Worm (Caenorhabditis elegans) whole organism, young adult: ENCODE results near the gene F40G9.19.

ENCODE experiments used
- B0019.2 ChIP-seq: fragments of 200-800 bp; sonication (Bioruptor generic); conservative IDR thresholded peaks from 2 replicates; pipeline ENCODE4 v1.3.6; 2022; ENCODE audit warnings: missing genetic modification reagents, missing genetic modification characterization, missing compliant biosample characterization
- C06A6.2 ChIP-seq: fragments of 200-800 bp; sonication (Bioruptor generic); conservative IDR thresholded peaks from 2 replicates; pipeline ENCODE4 v1.3.6; 2022; ENCODE audit warnings: missing genetic modification characterization, missing compliant biosample characterization
- F33H1.4 ChIP-seq: fragments of 200-800 bp; sonication (Bioruptor generic); IDR thresholded peaks from 2 replicates; pipeline ENCODE4 v1.3.6; 2022; ENCODE audit warnings: missing genetic modification reagents, missing genetic modification characterization, missing compliant biosample characterization
- F39B2.1 ChIP-seq: fragments of 200-800 bp; sonication (Bioruptor generic); IDR thresholded peaks from 2 replicates; pipeline ENCODE4 v1.3.6; 2022; ENCODE audit warnings: missing genetic modification reagents, missing genetic modification characterization, missing compliant biosample characterization
- F49E8.2 ChIP-seq: sonication (generic microtip); optimal IDR thresholded peaks from 3 replicates; lab custom pipeline; 2017; ENCODE audit warnings: missing genetic modification characterization, mild to moderate bottlenecking, missing compliant biosample characterization, antibody characterized with exemption, moderate library complexity; ENCODE audit not compliant: insufficient read depth
- F57A8.1 ChIP-seq: fragments of 200-800 bp; sonication (Bioruptor generic); optimal IDR thresholded peaks from 2 replicates; lab custom pipeline; 2018; ENCODE audit warnings: mild to moderate bottlenecking, missing genetic modification characterization, moderate library complexity, missing compliant biosample characterization
- F57C9.4 ChIP-seq: sonication (generic microtip); optimal IDR thresholded peaks from 2 replicates; lab custom pipeline; 2017; ENCODE audit warnings: mild to moderate bottlenecking, missing genetic modification characterization, missing compliant biosample characterization
- K11D2.4 ChIP-seq: fragments of 200-800 bp; sonication (Bioruptor generic); IDR thresholded peaks from 2 replicates; pipeline ENCODE4 v1.3.6; 2022; ENCODE audit warnings: missing genetic modification reagents, missing genetic modification characterization, missing compliant biosample characterization
- Y56A3A.18 ChIP-seq: fragments of 200-800 bp; sonication (Bioruptor generic); IDR thresholded peaks from 2 replicates; pipeline ENCODE4 v1.3.6; 2022; ENCODE audit warnings: missing genetic modification reagents, missing genetic modification characterization, missing compliant biosample characterization
- Y79H2A.3 ChIP-seq: fragments of 200-800 bp; sonication (Bioruptor generic); conservative IDR thresholded peaks from 2 replicates; pipeline ENCODE4 v1.3.6; 2022; ENCODE audit warnings: missing genetic modification reagents, missing genetic modification characterization, missing compliant biosample characterization
- Y95B8A.8 ChIP-seq: fragments of 200-800 bp; sonication (Bioruptor generic); IDR thresholded peaks from 2 replicates; pipeline ENCODE4 v1.3.6; 2022; ENCODE audit warnings: missing genetic modification reagents, missing genetic modification characterization, missing compliant biosample characterization
- ZK185.1 ChIP-seq: sonication (generic microtip); optimal IDR thresholded peaks from 2 replicates; lab custom pipeline; 2016; ENCODE audit warnings: mild to moderate bottlenecking, missing genetic modification characterization, missing compliant biosample characterization; ENCODE audit not compliant: poor library complexity, severe bottlenecking
- akir-1 ChIP-seq: fragments of 200-800 bp; sonication (Bioruptor generic); optimal IDR thresholded peaks from 2 replicates; lab custom pipeline; 2018; ENCODE audit warnings: mild to moderate bottlenecking, missing genetic modification characterization, moderate library complexity, missing compliant biosample characterization
- attf-6 ChIP-seq: fragments of 200-800 bp; sonication (Bioruptor generic); IDR thresholded peaks from 2 replicates; pipeline ENCODE4 v1.3.6; 2022; ENCODE audit warnings: missing genetic modification reagents, missing genetic modification characterization, missing compliant biosample characterization
- bed-1 ChIP-seq: fragments of 200-800 bp; sonication (Bioruptor generic); IDR thresholded peaks from 2 replicates; pipeline ENCODE4 v1.3.6; 2022; ENCODE audit warnings: missing genetic modification reagents, missing genetic modification characterization, missing compliant biosample characterization
- ceh-100 ChIP-seq: fragments of 200-800 bp; sonication (Bioruptor generic); IDR thresholded peaks from 2 replicates; pipeline ENCODE4 v1.3.6; 2022; ENCODE audit warnings: missing genetic modification reagents, missing genetic modification characterization, missing compliant biosample characterization
- ceh-79 ChIP-seq: sonication (generic microtip); optimal IDR thresholded peaks from 2 replicates; lab custom pipeline; 2017; ENCODE audit warnings: mild to moderate bottlenecking, missing genetic modification characterization, missing compliant biosample characterization
- die-1 ChIP-seq: sonication (generic microtip); optimal IDR thresholded peaks from 2 replicates; lab custom pipeline; 2016; ENCODE audit warnings: missing genotype, mild to moderate bottlenecking, missing genetic modification characterization, missing compliant biosample characterization
- dpl-1 ChIP-seq: fragments of 150-350 bp; optimal IDR thresholded peaks from 2 replicates; lab custom pipeline; 2014; ENCODE audit warnings: missing biosample characterization, missing genetic modification reagents, missing genetic modification characterization
- egl-18 ChIP-seq: fragments of 200-800 bp; sonication (Bioruptor generic); IDR thresholded peaks from 2 replicates; pipeline ENCODE4 v1.3.6; 2022; ENCODE audit warnings: missing genetic modification reagents, missing genetic modification characterization, missing compliant biosample characterization
- fkh-3 ChIP-seq: sonication (generic microtip); optimal IDR thresholded peaks from 2 replicates; lab custom pipeline; 2016; ENCODE audit warnings: mild to moderate bottlenecking, missing genetic modification characterization, missing compliant biosample characterization
- him-1 ChIP-seq: sonication (generic microtip); optimal IDR thresholded peaks from 2 replicates; lab custom pipeline; 2016; ENCODE audit warnings: missing genotype, missing genetic modification reagents, missing genetic modification characterization, missing compliant biosample characterization
- hlh-12 ChIP-seq: sonication (generic microtip); optimal IDR thresholded peaks from 2 replicates; lab custom pipeline; 2016; ENCODE audit warnings: missing genetic modification characterization, missing compliant biosample characterization
- hlh-26 ChIP-seq: fragments of 200-800 bp; sonication (Bioruptor generic); conservative IDR thresholded peaks from 2 replicates; pipeline ENCODE4 v1.3.6; 2022; ENCODE audit warnings: missing genetic modification reagents, missing genetic modification characterization, missing compliant biosample characterization
- hmg-1.2 ChIP-seq: fragments of 200-800 bp; sonication (Bioruptor generic); IDR thresholded peaks from 2 replicates; pipeline ENCODE4 v1.3.6; 2022; ENCODE audit warnings: missing genetic modification reagents, missing genetic modification characterization, missing compliant biosample characterization
- hmg-20 ChIP-seq: fragments of 200-800 bp; sonication (Bioruptor generic); IDR thresholded peaks from 2 replicates; pipeline ENCODE4 v1.3.6; 2022; ENCODE audit warnings: missing genetic modification reagents, missing genetic modification characterization, missing compliant biosample characterization
- let-607 ChIP-seq, 2 experiments: fragments of 200-800 bp in 1 of 2; sonication (Bioruptor generic) in 1 of 2; sonication (generic microtip) in 1 of 2; optimal IDR thresholded peaks; 2 replicates each; lab custom pipeline; 2016 to 2018; ENCODE audit warnings: mild to moderate bottlenecking in 2 of 2, missing compliant biosample characterization in 2 of 2, missing genetic modification characterization in 2 of 2, moderate library complexity in 2 of 2, missing genotype in 1 of 2
- lin-35 ChIP-seq, 3 experiments: fragments of 150-350 bp in 2 of 3; sonication (generic microtip) in 1 of 3; optimal IDR thresholded peaks; 2 replicates each; lab custom pipeline; 2014 to 2018; ENCODE audit warnings: missing biosample characterization in 3 of 3, missing genetic modification characterization in 3 of 3, missing genetic modification reagents in 3 of 3
- lin-54 ChIP-seq: fragments of 200-800 bp; sonication (Bioruptor generic); optimal IDR thresholded peaks from 2 replicates; lab custom pipeline; 2018; ENCODE audit warnings: mild to moderate bottlenecking, missing genetic modification characterization, missing compliant biosample characterization
- mel-28 ChIP-seq: sonication (generic microtip); optimal IDR thresholded peaks from 2 replicates; lab custom pipeline; 2016; ENCODE audit warnings: borderline replicate concordance, mild to moderate bottlenecking, missing genetic modification characterization, missing compliant biosample characterization
- mxl-1 ChIP-seq: sonication (generic microtip); optimal IDR thresholded peaks from 2 replicates; lab custom pipeline; 2016; ENCODE audit warnings: missing genetic modification characterization, missing compliant biosample characterization
- nfya-2 ChIP-seq: fragments of 200-800 bp; sonication (Bioruptor generic); IDR thresholded peaks from 2 replicates; pipeline ENCODE4 v1.3.6; 2022; ENCODE audit warnings: missing genetic modification reagents, missing genetic modification characterization, missing compliant biosample characterization
- nhr-179 ChIP-seq: sonication (generic microtip); optimal IDR thresholded peaks from 2 replicates; lab custom pipeline; 2016; ENCODE audit warnings: mild to moderate bottlenecking, missing genetic modification characterization, missing compliant biosample characterization
- nhr-80 ChIP-seq: sonication (generic microtip); optimal IDR thresholded peaks from 2 replicates; lab custom pipeline; 2016; ENCODE audit warnings: missing genetic modification characterization, missing compliant biosample characterization
- rcor-1 ChIP-seq: fragments of 200-800 bp; sonication (Bioruptor generic); IDR thresholded peaks from 2 replicates; pipeline ENCODE4 v1.3.6; 2022; ENCODE audit warnings: missing genetic modification reagents, missing genetic modification characterization, missing compliant biosample characterization
- rec-8 ChIP-seq, 2 experiments: sonication (generic microtip); optimal IDR thresholded peaks; 2 replicates each; lab custom pipeline; 2016; ENCODE audit warnings: mild to moderate bottlenecking in 2 of 2, missing genetic modification characterization in 2 of 2, missing genetic modification reagents in 2 of 2, missing genotype in 2 of 2, missing biosample characterization in 1 of 2, missing compliant biosample characterization in 1 of 2, moderate library complexity in 1 of 2
- sdz-38 ChIP-seq: sonication (generic microtip); optimal IDR thresholded peaks from 2 replicates; lab custom pipeline; 2016; ENCODE audit warnings: missing genotype, missing genetic modification characterization, missing compliant biosample characterization
- sea-2 ChIP-seq: fragments of 200-800 bp; sonication (Bioruptor generic); IDR thresholded peaks from 2 replicates; pipeline ENCODE4 v1.3.6; 2022; ENCODE audit warnings: missing genetic modification characterization, missing compliant biosample characterization
- sptf-2 ChIP-seq: fragments of 200-800 bp; sonication (Bioruptor generic); optimal IDR thresholded peaks from 2 replicates; lab custom pipeline; 2018; ENCODE audit warnings: mild to moderate bottlenecking, missing genetic modification characterization, missing compliant biosample characterization
- unc-62 ChIP-seq: fragments of 150-350 bp; optimal IDR thresholded peaks from 2 replicates; lab custom pipeline; 2014; ENCODE audit warnings: missing biosample characterization, missing genetic modification reagents, missing genetic modification characterization
- xnd-1 ChIP-seq: sonication (generic microtip); optimal IDR thresholded peaks from 2 replicates; lab custom pipeline; 2016; ENCODE audit warnings: missing genotype, missing genetic modification reagents, missing genetic modification characterization, missing compliant biosample characterization
- ztf-22 ChIP-seq: fragments of 200-800 bp; sonication (Bioruptor generic); optimal IDR thresholded peaks from 2 replicates; lab custom pipeline; 2018; ENCODE audit warnings: mild to moderate bottlenecking, missing genetic modification characterization, moderate library complexity, missing compliant biosample characterization
- ztf-25 ChIP-seq: fragments of 200-800 bp; sonication (Bioruptor generic); IDR thresholded peaks from 2 replicates; pipeline ENCODE4 v1.3.6; 2022; ENCODE audit warnings: missing genetic modification reagents, missing genetic modification characterization, missing compliant biosample characterization
- ztf-26 ChIP-seq: sonication (generic microtip); optimal IDR thresholded peaks from 2 replicates; lab custom pipeline; 2017; ENCODE audit warnings: missing genetic modification characterization, missing compliant biosample characterization
- ztf-6 ChIP-seq: fragments of 200-800 bp; sonication (Bioruptor generic); IDR thresholded peaks from 2 replicates; pipeline ENCODE4 v1.3.6; 2022; ENCODE audit warnings: missing genetic modification reagents, missing genetic modification characterization, missing compliant biosample characterization

F40G9.19 gene

ce11 chrIII:173501-173900 is at the start of gene F40G9.19:
Gene F40G9.19 (plus strand): TSS chrIII:173801.
- TF ChIP-seq nhr-80 (tag; lab: Kevin White, UChicago): no peak
- TF ChIP-seq attf-6: no peak
- no peak for TF ChIP-seq nhr-179 (tag; lab: Kevin White, UChicago)
- no peak for TF ChIP-seq him-1 (tag; lab: Kevin White, UChicago)
- no peak for TF ChIP-seq hmg-20
- no peak for TF ChIP-seq K11D2.4 (GFP tag; lab: Robert Waterston, UW)
- no peak for TF ChIP-seq F57A8.1 (GFP tag; lab: Kevin White, UChicago)
- TF ChIP-seq Y79H2A.3 (GFP tag; lab: Robert Waterston, UW): no peak
- TF ChIP-seq ztf-25 (GFP tag; lab: Robert Waterston, UW): no peak
- TF ChIP-seq Y95B8A.8 (GFP tag; lab: Robert Waterston, UW): no peak
- no peak for TF ChIP-seq sptf-2 (GFP tag; lab: Kevin White, UChicago)
- no peak for TF ChIP-seq fkh-3 (tag; lab: Kevin White, UChicago)
- TF ChIP-seq ztf-22 (GFP tag; lab: Kevin White, UChicago): no peak
- TF ChIP-seq mxl-1 (tag; lab: Kevin White, UChicago): no peak
- TF ChIP-seq F57C9.4 (tag; lab: Kevin White, UChicago): no peak
- TF ChIP-seq hlh-26: no peak
- TF ChIP-seq B0019.2 (GFP tag; lab: Robert Waterston, UW): no peak
- no peak for TF ChIP-seq rcor-1 (GFP tag; lab: Robert Waterston, UW)
- no peak for TF ChIP-seq ceh-100
- no peak for TF ChIP-seq unc-62

- no peak for TF ChIP-seq mel-28
- TF ChIP-seq egl-18 (GFP tag; lab: Robert Waterston, UW): no peak
- no peak for TF ChIP-seq Y56A3A.18 (GFP tag; lab: Robert Waterston, UW)
- no peak for TF ChIP-seq ZK185.1
- no peak for TF ChIP-seq hlh-12
- no peak for TF ChIP-seq die-1 (tag; lab: Kevin White, UChicago)
- no peak for TF ChIP-seq C06A6.2 (GFP tag; lab: Robert Waterston, UW)
Measured at ce11 chrIII:124478-124877, 49.1 kb upstream of the F40G9.19 start, which contains the start of gene pals-23. Gene pals-23 (plus strand): TSS chrIII:124778.

- TF ChIP-seq ztf-6 (GFP tag; lab: Robert Waterston, UW) (no peak), sdz-38 (tag; lab: Kevin White, UChicago) (no peak), dpl-1 (GFP tag; lab: Kevin White, UChicago) (no peak), nhr-80 (tag; lab: Kevin White, UChicago) (peak; percentile 1), rec-8 (tag; optimal IDR thresholded peaks at IDR 0.05; lab: Kevin White, UChicago) (no peak), akir-1 (GFP tag; lab: Kevin White, UChicago) (no peak), rcor-1 (GFP tag; lab: Robert Waterston, UW) (no peak)
Measured at ce11 chrIII:130650-131049, 43.0 kb upstream of the F40G9.19 start, which contains the start of the genes nhr-280 and C29F9.2. Gene nhr-280 (minus strand): TSS chrIII:130750. Gene C29F9.2 (plus strand): TSS chrIII:130947.

ce11 chrIII:131627-132026 is 42.0 kb upstream of the F40G9.19 start:
- peak; percentile 62; the same call in 1 of the 2 replicates for TF ChIP-seq hmg-1.2
- TF ChIP-seq sdz-38 (tag; lab: Kevin White, UChicago): no peak
- TF ChIP-seq lin-35 (GFP tag; optimal IDR thresholded peaks at IDR 0.05; lab: Kevin White, UChicago): peak in 1 of 3 experiments; percentile 28
- no peak for TF ChIP-seq sptf-2 (GFP tag; lab: Kevin White, UChicago)
- no peak for TF ChIP-seq nfya-2 (GFP tag; lab: Robert Waterston, UW)
- TF ChIP-seq lin-54 (GFP tag; lab: Kevin White, UChicago): no peak
- no peak for TF ChIP-seq F33H1.4
- TF ChIP-seq ztf-25 (GFP tag; lab: Robert Waterston, UW): no peak
- no peak for TF ChIP-seq F57A8.1 (GFP tag; lab: Kevin White, UChicago)
- no peak for TF ChIP-seq ztf-26
- no peak for TF ChIP-seq xnd-1
- no peak for TF ChIP-seq ceh-79
- no peak for TF ChIP-seq F39B2.1
- TF ChIP-seq let-607 (tag; optimal IDR thresholded peaks at IDR 0.05; lab: Kevin White, UChicago): no peak
- TF ChIP-seq bed-1 (GFP tag; lab: Robert Waterston, UW): no peak
- no peak for TF ChIP-seq F49E8.2
- no peak for TF ChIP-seq sea-2
